Fruit fly (Drosophila melanogaster): Measurements from ENCODE around the gene CG6144.
A peak's percentile ranks its signal among the peaks of the same experiment; 100 is the strongest.

The CG6144 gene

DNA sequence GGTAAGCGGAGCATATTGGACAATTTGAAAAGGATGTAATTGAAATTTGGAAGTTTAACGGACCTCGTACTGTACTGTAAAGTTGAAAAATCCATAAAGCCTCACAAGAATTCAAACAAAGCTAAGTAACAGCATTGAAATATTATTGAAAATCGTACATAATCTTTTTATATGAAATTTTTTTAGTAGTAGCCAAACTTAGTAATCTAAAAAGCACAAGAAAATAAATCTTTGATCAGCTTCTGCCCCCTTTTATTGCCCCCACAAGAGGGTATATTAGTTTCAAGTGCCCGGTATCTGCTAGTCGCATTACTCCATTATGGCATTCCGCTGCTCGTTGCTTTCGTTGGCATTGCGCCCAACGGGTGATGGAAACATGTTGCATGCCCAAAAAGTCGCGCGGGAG lies 21.6 kb upstream of the CG6144 start (continued):
- peak; percentile 86 for TF ChIP-seq CG2712 (tag; optimal IDR thresholded peaks at IDR 0.05)
- 0 out of 2 replicates have a peak, but pooled peaks have one; percentile 15 for TF ChIP-seq onecut (GFP tag; IDR thresholded peaks at IDR 0.05)
- TF ChIP-seq TFAM (GFP tag; optimal IDR thresholded peaks at IDR 0.05): peak; percentile 36
- peak; percentile 31; the same call in 1 of the 2 replicates for TF ChIP-seq sim (GFP tag; IDR thresholded peaks at IDR 0.05)
- no peak for TF ChIP-seq Nf-YA (GFP tag; IDR thresholded peaks at IDR 0.05)
- peak; percentile 53 for TF ChIP-seq dmrt11E (tag; optimal IDR thresholded peaks at IDR 0.05)
- peak; percentile 76 for TF ChIP-seq Ptx1 (GFP tag; IDR thresholded peaks at IDR 0.05)
- TF ChIP-seq tio (GFP tag; optimal IDR thresholded peaks at IDR 0.05): peak; percentile 74
- peak; percentile 78 for TF ChIP-seq Xrp1 (GFP tag; IDR thresholded peaks at IDR 0.05)
- TF ChIP-seq CG8944 (GFP tag; optimal IDR thresholded peaks at IDR 0.05): peak; percentile 51
- no peak for TF ChIP-seq D (optimal IDR thresholded peaks at IDR 0.05)
- peak; percentile 78 for TF ChIP-seq D (GFP tag; optimal IDR thresholded peaks at IDR 0.05)
- TF ChIP-seq CG9797 (GFP tag; optimal IDR thresholded peaks at IDR 0.05): no peak
- TF ChIP-seq kah (GFP tag; optimal IDR thresholded peaks at IDR 0.05): peak; percentile 16
- TF ChIP-seq tll (GFP tag; optimal IDR thresholded peaks at IDR 0.05): peak in 1 of 2 experiments; percentile 23
- peak; percentile 73 for TF ChIP-seq gem (tag; optimal IDR thresholded peaks at IDR 0.05)
- peak; percentile 42 for TF ChIP-seq Dad (GFP tag; optimal IDR thresholded peaks at IDR 0.05)
- TF ChIP-seq CG13624 (GFP tag; optimal IDR thresholded peaks at IDR 0.05): peak; percentile 52
- peak; percentile 76 for TF ChIP-seq dysf (GFP tag; IDR thresholded peaks at IDR 0.05)
- TF ChIP-seq tna (GFP tag; IDR thresholded peaks at IDR 0.05; ENCODE audit: partially characterized antibody): no peak
- peak; percentile 78 for TF ChIP-seq CG7839 (tag; optimal IDR thresholded peaks at IDR 0.05)
- TF ChIP-seq eyg (GFP tag; optimal IDR thresholded peaks at IDR 0.05): peak; percentile 16
- no peak for TF ChIP-seq ash1 (GFP tag; optimal IDR thresholded peaks at IDR 0.05)
- peak; percentile 12 for TF ChIP-seq CG33557 (GFP tag; optimal IDR thresholded peaks at IDR 0.05)
- TF ChIP-seq CG15696 (tag; optimal IDR thresholded peaks at IDR 0.05): peak; percentile 19
- peak; percentile 84 for TF ChIP-seq Med (GFP tag)
- peak; percentile 76 for TF ChIP-seq CG4424 (GFP tag; optimal IDR thresholded peaks at IDR 0.05)
- no peak for TF ChIP-seq zf30C (GFP tag; optimal IDR thresholded peaks at IDR 0.05)
- TF ChIP-seq pnt (GFP tag; optimal IDR thresholded peaks at IDR 0.05): peak; percentile 35
- no peak for TF ChIP-seq CG12942 (GFP tag; optimal IDR thresholded peaks at IDR 0.05)
- TF ChIP-seq CG2116 (GFP tag; optimal IDR thresholded peaks at IDR 0.05): peak; percentile 21
- peak; percentile 27 for TF ChIP-seq CG2120 (GFP tag; optimal IDR thresholded peaks at IDR 0.05)
- peak; percentile 1 for TF ChIP-seq pb (GFP tag; optimal IDR thresholded peaks at IDR 0.05)
- TF ChIP-seq CG5180 (GFP tag; optimal IDR thresholded peaks at IDR 0.05): peak; percentile 82
- TF ChIP-seq prd (optimal IDR thresholded peaks at IDR 0.05): no peak
- TF ChIP-seq prd (GFP tag; IDR thresholded peaks at IDR 0.05): peak; percentile 82
- no peak for TF ChIP-seq crc (GFP tag; optimal IDR thresholded peaks at IDR 0.05)
- TF ChIP-seq chn (GFP tag; optimal IDR thresholded peaks at IDR 0.05): peak; percentile 42
- peak; percentile 14 for TF ChIP-seq CG4854 (GFP tag; optimal IDR thresholded peaks at IDR 0.05)
- no peak for TF ChIP-seq Trl (optimal IDR thresholded peaks at IDR 0.05)
- peak; percentile 55 for TF ChIP-seq Trl (GFP tag; optimal IDR thresholded peaks at IDR 0.05)
- peak; percentile 58 for TF ChIP-seq ind (GFP tag; optimal IDR thresholded peaks at IDR 0.05)
- peak; percentile 80 for TF ChIP-seq dmrt99B (tag; optimal IDR thresholded peaks at IDR 0.05)
- TF ChIP-seq jing (GFP tag; optimal IDR thresholded peaks at IDR 0.05): peak; percentile 8
- peak; percentile 61 for TF ChIP-seq CG6813 (GFP tag; optimal IDR thresholded peaks at IDR 0.05)
- TF ChIP-seq Sox102F (GFP tag; optimal IDR thresholded peaks at IDR 0.05): peak; percentile 66
- peak; percentile 64; the same call in 1 of the 2 replicates for TF ChIP-seq ssp (GFP tag; IDR thresholded peaks at IDR 0.05)
- peak; percentile 52 for TF ChIP-seq grau (tag; optimal IDR thresholded peaks at IDR 0.05)
- peak; percentile 78 for TF ChIP-seq CG31441 (GFP tag; IDR thresholded peaks at IDR 0.05)
- 0 out of 2 replicates have a peak, but pooled peaks have one; percentile 20 for TF ChIP-seq ranshi (GFP tag; IDR thresholded peaks at IDR 0.05)
- no peak for TF ChIP-seq CG7372 (GFP tag; IDR thresholded peaks at IDR 0.05)

Data from whole organism, embryonic.